Worm (Caenorhabditis elegans): ENCODE data around the gene srbc-37.

The srbc-37 gene

ce11 chrV:702260-702659 is at the start of gene srbc-37:
Gene srbc-37, plus strand, starts transcription at chrV:702560.
- TF ChIP-seq ceh-79 (tag; optimal IDR thresholded peaks at IDR 0.05): no peak
- TF ChIP-seq hrde-1 (tag; optimal IDR thresholded peaks at IDR 0.05; ENCODE audit: borderline replicate concordance): no peak
- no peak for TF ChIP-seq efl-1 (GFP tag; optimal IDR thresholded peaks at IDR 0.05)
- TF ChIP-seq C06A6.2 (GFP tag; conservative IDR thresholded peaks at IDR 0.05): no peak
- no peak for TF ChIP-seq dpff-1 (tag; optimal IDR thresholded peaks at IDR 0.05)
- TF ChIP-seq ccch-3 (GFP tag; optimal IDR thresholded peaks at IDR 0.05): no peak
- TF ChIP-seq F33H1.4 (GFP tag; IDR thresholded peaks at IDR 0.05): no peak
- no peak for TF ChIP-seq Y53G8AR.9 (GFP tag; conservative IDR thresholded peaks at IDR 0.05)
- no peak for TF ChIP-seq nfya-1 (tag; optimal IDR thresholded peaks at IDR 0.05; ENCODE audit: borderline replicate concordance, insufficient read depth)
- no peak for TF ChIP-seq mes-4 (tag; optimal IDR thresholded peaks at IDR 0.05)
- TF ChIP-seq B0261.1 (tag; optimal IDR thresholded peaks at IDR 0.05): no peak
- TF ChIP-seq ceh-91 (GFP tag; IDR thresholded peaks at IDR 0.05): no peak
- no peak for TF ChIP-seq F22D6.2 (tag; optimal IDR thresholded peaks at IDR 0.05)
- no peak for TF ChIP-seq tbx-9 (tag; optimal IDR thresholded peaks at IDR 0.05; ENCODE audit: borderline replicate concordance)
- no peak for TF ChIP-seq hlh-26 (GFP tag; conservative IDR thresholded peaks at IDR 0.05)
- no peak for TF ChIP-seq Y56A3A.18 (GFP tag; IDR thresholded peaks at IDR 0.05)
- no peak for TF ChIP-seq bed-2 (GFP tag; IDR thresholded peaks at IDR 0.05)
- TF ChIP-seq B0035.1 (tag; optimal IDR thresholded peaks at IDR 0.05): no peak
- no peak for TF ChIP-seq rcor-1 (GFP tag; IDR thresholded peaks at IDR 0.05)

- no peak for TF ChIP-seq unc-62 (GFP tag; optimal IDR thresholded peaks at IDR 0.05)
Measured at ce11 chrV:652940-653339, 49.4 kb upstream of the srbc-37 start, which contains the start of gene srj-5. Gene srj-5, minus strand, starts transcription at chrV:653040.

ce11 chrV:654402-654801 is 48.0 kb upstream of the srbc-37 start, which contains the start of gene srj-6:
Gene srj-6, minus strand, starts transcription at chrV:654502.
- no peak for TF ChIP-seq ceh-100 (GFP tag; IDR thresholded peaks at IDR 0.05)

ce11 chrV:655823-656222 is 46.5 kb upstream of the srbc-37 start, which contains the start of gene srh-245:
Gene srh-245, minus strand, starts transcription at chrV:655923.
- no peak for TF ChIP-seq hlh-26 (GFP tag; conservative IDR thresholded peaks at IDR 0.05)
- no peak for TF ChIP-seq ztf-22 (GFP tag; optimal IDR thresholded peaks at IDR 0.05)
- no peak for TF ChIP-seq ztf-26 (tag; optimal IDR thresholded peaks at IDR 0.05)
- no peak for TF ChIP-seq F33H1.4 (GFP tag; IDR thresholded peaks at IDR 0.05)
- TF ChIP-seq B0336.3 (GFP tag; IDR thresholded peaks at IDR 0.05): no peak
- TF ChIP-seq T26A5.8 (tag; optimal IDR thresholded peaks at IDR 0.05): no peak
- no peak for TF ChIP-seq pbrm-1 (GFP tag; IDR thresholded peaks at IDR 0.05)

ce11 chrV:657678-658077 is 44.7 kb upstream of the srbc-37 start, which contains the start of gene srh-246:
Gene srh-246, minus strand, starts transcription at chrV:657778.
- TF ChIP-seq B0019.2 (GFP tag; conservative IDR thresholded peaks at IDR 0.05): no peak
- no peak for TF ChIP-seq F39B2.1 (GFP tag; IDR thresholded peaks at IDR 0.05)
- no peak for TF ChIP-seq nhr-80 (tag; optimal IDR thresholded peaks at IDR 0.05)
- TF ChIP-seq attf-3 (GFP tag; conservative IDR thresholded peaks at IDR 0.05): no peak
- TF ChIP-seq nfya-1 (tag; optimal IDR thresholded peaks at IDR 0.05; ENCODE audit: borderline replicate concordance, insufficient read depth): no peak
- TF ChIP-seq mxl-1 (tag; optimal IDR thresholded peaks at IDR 0.05): no peak
- no peak for TF ChIP-seq F37B4.10 (GFP tag; IDR thresholded peaks at IDR 0.05)
- no peak for TF ChIP-seq C17E4.6 (GFP tag; IDR thresholded peaks at IDR 0.05)
- no peak for TF ChIP-seq let-526 (GFP tag; IDR thresholded peaks at IDR 0.05)
- TF ChIP-seq Y53F4B.3 (GFP tag; IDR thresholded peaks at IDR 0.05): no peak
- TF ChIP-seq lin-54 (GFP tag; optimal IDR thresholded peaks at IDR 0.05): no peak
- TF ChIP-seq madf-6 (GFP tag; IDR thresholded peaks at IDR 0.05): no peak
- TF ChIP-seq cebp-1 (GFP tag; IDR thresholded peaks at IDR 0.05): no peak
- no peak for TF ChIP-seq cebp-1 (tag; optimal IDR thresholded peaks at IDR 0.05)
- TF ChIP-seq nfya-2 (GFP tag; IDR thresholded peaks at IDR 0.05): no peak
- TF ChIP-seq ztf-3 (GFP tag; optimal IDR thresholded peaks at IDR 0.05): no peak
- no peak for TF ChIP-seq lin-26 (GFP tag; IDR thresholded peaks at IDR 0.05)
- no peak for TF ChIP-seq hmg-20 (GFP tag; IDR thresholded peaks at IDR 0.05)
- no peak for TF ChIP-seq ztf-28 (GFP tag; IDR thresholded peaks at IDR 0.05)
- TF ChIP-seq pbrm-1 (GFP tag; IDR thresholded peaks at IDR 0.05): no peak
- TF ChIP-seq ztf-26 (tag; optimal IDR thresholded peaks at IDR 0.05): no peak
